Fruit fly (Drosophila melanogaster): Measurements from ENCODE around the gene RpS4.

Gene RpS4

dm6 chr3L:13022854-13023560, 18.5 kb upstream of the RpS4 start, which contains the start of gene RpS12 (continued):
- TF ChIP-seq tup (GFP tag; optimal IDR thresholded peaks at IDR 0.05) (peak; percentile 37), CG6689 (GFP tag; IDR thresholded peaks at IDR 0.05) (peak; percentile 36; the same call in 1 of the 2 replicates), oc (tag; optimal IDR thresholded peaks at IDR 0.05) (peak; percentile 20), CG13296 (GFP tag; optimal IDR thresholded peaks at IDR 0.05) (peak; percentile 87), Ravus (GFP tag; IDR thresholded peaks at IDR 0.05) (no peak), ind (GFP tag; optimal IDR thresholded peaks at IDR 0.05) (peak; percentile 65), CG10321 (GFP tag; IDR thresholded peaks at IDR 0.05) (peak; percentile 61), tll (GFP tag; optimal IDR thresholded peaks at IDR 0.05) (no peak), ken (GFP tag; IDR thresholded peaks at IDR 0.05) (peak; percentile 76; the same call in 2 of the 3 replicates), CG7839 (tag; optimal IDR thresholded peaks at IDR 0.05) (peak; percentile 70), klu (GFP tag; IDR thresholded peaks at IDR 0.05) (no peak), sna (GFP tag; IDR thresholded peaks at IDR 0.05; ENCODE audit: partially characterized antibody) (peak; percentile 55; the same call in 1 of the 2 replicates), CG12219 (GFP tag; optimal IDR thresholded peaks at IDR 0.05) (peak; percentile 72), Hey (tag; optimal IDR thresholded peaks at IDR 0.05) (peak; percentile 37), CG7745 (tag; optimal IDR thresholded peaks at IDR 0.05) (peak; percentile 51), Antp (GFP tag; optimal IDR thresholded peaks at IDR 0.05) (peak; percentile 80), CG11695 (GFP tag; IDR thresholded peaks at IDR 0.05) (no peak), CG2202 (tag; optimal IDR thresholded peaks at IDR 0.05) (peak; percentile 67), Adf1 (GFP tag; IDR thresholded peaks at IDR 0.05) (peak; percentile 7; the same call in 1 of the 2 replicates), Sox100B (GFP tag; optimal IDR thresholded peaks at IDR 0.05) (peak; percentile 65), CG13287 (GFP tag; IDR thresholded peaks at IDR 0.05; ENCODE audit: partially characterized antibody) (peak; percentile 73), ssp (GFP tag; IDR thresholded peaks at IDR 0.05) (peak; percentile 97), hb (GFP tag; IDR thresholded peaks at IDR 0.05; ENCODE audit: partially characterized antibody) (peak; percentile 82), CG34422 (GFP tag; IDR thresholded peaks at IDR 0.05) (peak; percentile 80), onecut (GFP tag; IDR thresholded peaks at IDR 0.05) (peak; percentile 83), Dip2 (GFP tag; IDR thresholded peaks at IDR 0.05) (no peak), fd3F (GFP tag; optimal IDR thresholded peaks at IDR 0.05) (peak; percentile 64), schlank (tag; optimal IDR thresholded peaks at IDR 0.05) (peak; percentile 84), sob (GFP tag; IDR thresholded peaks at IDR 0.05) (peak; percentile 88), CG32767 (GFP tag; IDR thresholded peaks at IDR 0.05) (0 out of 2 replicates have a peak, but pooled peaks have one; percentile 31), CG10959 (GFP tag; IDR thresholded peaks at IDR 0.05) (peak; percentile 55; the same call in 1 of the 2 replicates), CG2889 (GFP tag; IDR thresholded peaks at IDR 0.05) (0 out of 3 replicates have a peak, but pooled peaks have one; percentile 39), CG17385 (GFP tag; optimal IDR thresholded peaks at IDR 0.05) (peak; percentile 78), crc (GFP tag; optimal IDR thresholded peaks at IDR 0.05) (peak; percentile 66), CG10979 (tag; optimal IDR thresholded peaks at IDR 0.05) (peak; percentile 50), sug (tag; optimal IDR thresholded peaks at IDR 0.05) (peak; percentile 53), Ssrp (tag; optimal IDR thresholded peaks at IDR 0.05) (peak; percentile 31), dmrt11E (tag; optimal IDR thresholded peaks at IDR 0.05) (peak; percentile 65), kni (GFP tag; optimal IDR thresholded peaks at IDR 0.05) (peak; percentile 22), pan (optimal IDR thresholded peaks at IDR 0.05) (no peak), pan (GFP tag; optimal IDR thresholded peaks at IDR 0.05 in 1 of 2, IDR thresholded peaks at IDR 0.05 in 1 of 2) (peak in 1 of 2 experiments; percentile 67), Max (GFP tag; optimal IDR thresholded peaks at IDR 0.05) (peak; percentile 91), CG10209 (GFP tag; optimal IDR thresholded peaks at IDR 0.05) (peak; percentile 79), da (GFP tag; optimal IDR thresholded peaks at IDR 0.05) (peak; percentile 61), Sin3A (optimal IDR thresholded peaks at IDR 0.05) (no peak), CG13624 (GFP tag; optimal IDR thresholded peaks at IDR 0.05) (peak; percentile 84), odd (GFP tag; optimal IDR thresholded peaks at IDR 0.05) (peak; percentile 79), org-1 (GFP tag; optimal IDR thresholded peaks at IDR 0.05) (peak; percentile 50), jing (GFP tag; optimal IDR thresholded peaks at IDR 0.05) (peak; percentile 22)
